Fruit fly (Drosophila melanogaster): ENCODE data around the gene beta-Spec.

DNA sequence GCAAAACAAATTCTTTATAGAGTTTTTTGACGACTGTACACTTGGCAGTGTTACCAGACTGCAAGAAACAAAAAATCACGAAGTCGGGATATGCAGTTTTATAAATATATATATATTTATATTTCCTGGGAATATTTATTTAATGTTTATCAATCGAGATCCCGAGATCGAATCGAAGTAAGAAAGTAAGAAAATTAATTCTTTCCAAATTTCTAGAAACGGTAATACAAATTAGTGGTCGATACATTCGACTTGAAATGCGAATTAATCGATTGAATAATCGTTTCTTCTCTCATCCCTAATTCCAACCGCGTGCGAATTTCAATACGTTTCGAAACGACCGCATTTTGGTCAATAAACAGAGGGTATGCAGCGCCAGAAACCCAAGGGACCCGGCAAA, 21.2 kb upstream of the beta-Spec start, which contains the start of the genes CG8289 and CG5800:
- TF ChIP-seq CG6854 (GFP tag; optimal IDR thresholded peaks at IDR 0.05) (no peak), dsx (GFP tag; optimal IDR thresholded peaks at IDR 0.05; ENCODE audit: poor library complexity, severe bottlenecking) (peak; percentile 30), Smox (GFP tag; optimal IDR thresholded peaks at IDR 0.05) (no peak), salr (GFP tag; optimal IDR thresholded peaks at IDR 0.05) (no peak)
